Fruit fly (Drosophila melanogaster) whole organism, wandering third instar larva: ENCODE measurements around the gene hiw.

Source experiments
- Mio ChIP-seq: sonication (Bioruptor generic); optimal IDR thresholded peaks from 2 replicates; lab custom pipeline; 2016; ENCODE audit warnings: missing biosample characterization, missing genetic modification characterization
- br ChIP-seq: fragments of 200-800 bp; sonication (Bioruptor generic); optimal IDR thresholded peaks from 2 replicates; lab custom pipeline; 2016; ENCODE audit warnings: missing biosample characterization, missing genetic modification characterization
- dmrt93B ChIP-seq: fragments of 200-800 bp; sonication (Bioruptor generic); optimal IDR thresholded peaks from 2 replicates; lab custom pipeline; 2018; ENCODE audit warnings: missing biosample characterization, mild to moderate bottlenecking, missing genetic modification characterization
- ey ChIP-seq: fragments of 200-800 bp; sonication (Bioruptor generic); optimal IDR thresholded peaks from 2 replicates; lab custom pipeline; 2016; ENCODE audit warnings: missing biosample characterization, missing genetic modification characterization
- pan ChIP-seq: fragments of >200 bp; optimal IDR thresholded peaks from 2 replicates; lab custom pipeline; 2017
- psq ChIP-seq: fragments of 200-800 bp; sonication (Bioruptor generic); optimal IDR thresholded peaks from 3 replicates; lab custom pipeline; 2017; ENCODE audit warnings: missing biosample characterization, mild to moderate bottlenecking, missing genetic modification characterization, moderate library complexity

DNA sequence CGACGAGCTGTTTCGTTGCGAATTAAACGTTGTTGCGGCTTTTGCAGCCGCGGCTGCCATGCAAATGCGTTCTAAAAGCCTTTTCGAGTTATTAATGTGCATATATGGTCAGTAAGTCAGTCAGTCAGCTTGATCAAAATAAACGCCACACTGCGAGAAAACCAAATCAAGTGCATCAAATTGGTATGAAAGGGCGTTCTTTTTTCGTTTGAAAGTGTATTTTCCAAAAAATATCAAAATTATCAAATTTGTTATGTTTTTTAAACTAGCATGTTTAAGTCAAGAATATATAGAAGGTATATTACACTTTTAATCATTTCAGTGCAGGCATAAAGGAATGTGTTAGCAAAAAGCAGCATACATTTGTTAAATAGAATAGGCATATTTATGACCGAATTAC lies 20.7 kb downstream of the hiw start:
- TF ChIP-seq pan (no peak), ey (GFP tag; lab: Kevin White, UChicago) (peak; percentile 44), Mio (GFP tag; lab: Kevin White, UChicago) (no peak), dmrt93B (GFP tag; lab: Kevin White, UChicago) (no peak), br (GFP tag; lab: Kevin White, UChicago) (peak; percentile 29), psq (GFP tag; lab: Kevin White, UChicago) (no peak)
